Worm (Caenorhabditis elegans) whole organism, L3 larva: Measurements from ENCODE around the gene F35H12.1.
A peak's percentile ranks its signal among the peaks of the same experiment; 100 is the strongest.

Experiments
- R02D3.7 ChIP-seq: fragments of 150-350 bp; optimal IDR thresholded peaks from 2 replicates; lab custom pipeline; 2014; ENCODE audit warnings: missing biosample characterization, missing genetic modification characterization
- ceh-16 ChIP-seq: sonication (generic microtip); optimal IDR thresholded peaks from 2 replicates; lab custom pipeline; 2017; ENCODE audit warnings: missing biosample characterization, missing genetic modification characterization
- ceh-28 ChIP-seq: fragments of 150-350 bp; optimal IDR thresholded peaks from 2 replicates; lab custom pipeline; 2014; ENCODE audit warnings: missing biosample characterization, missing genetic modification reagents, missing genetic modification characterization
- ceh-9 ChIP-seq: sonication (generic microtip); optimal IDR thresholded peaks from 2 replicates; lab custom pipeline; 2018; ENCODE audit warnings: missing biosample characterization, missing genetic modification characterization
- daf-12 ChIP-seq: fragments of 150-350 bp; optimal IDR thresholded peaks from 2 replicates; lab custom pipeline; 2014; ENCODE audit warnings: missing biosample characterization, missing genetic modification reagents, missing genetic modification characterization
- egl-27 ChIP-seq: sonication (generic microtip); optimal IDR thresholded peaks from 4 replicates; lab custom pipeline; 2017; ENCODE audit warnings: missing biosample characterization, missing genetic modification reagents, missing genetic modification characterization
- egl-5 ChIP-seq: fragments of 150-350 bp; optimal IDR thresholded peaks from 2 replicates; lab custom pipeline; 2017; ENCODE audit warnings: missing biosample characterization, missing genetic modification reagents, missing genetic modification characterization, inconsistent platforms
- elt-1 ChIP-seq: fragments of 150-350 bp; optimal IDR thresholded peaks from 2 replicates; lab custom pipeline; 2014; ENCODE audit warnings: missing biosample characterization, missing genetic modification characterization
- elt-2 ChIP-seq: sonication (generic microtip); optimal IDR thresholded peaks from 2 replicates; lab custom pipeline; 2016; ENCODE audit warnings: missing genetic modification reagents, mild to moderate bottlenecking, missing genetic modification characterization, missing compliant biosample characterization
- elt-3 ChIP-seq, 3 experiments: fragments of 150-350 bp in 1 of 3; sonication (generic microtip) in 2 of 3; optimal IDR thresholded peaks; 2 replicates in 2 of 3; 4 replicates in 1 of 3; lab custom pipeline; 2014 to 2017; ENCODE audit warnings: missing biosample characterization in 3 of 3, missing genetic modification characterization in 3 of 3
- eor-1 ChIP-seq, 2 experiments: fragments of 150-350 bp; optimal IDR thresholded peaks; 2 replicates each; lab custom pipeline; 2014 to 2018; ENCODE audit warnings: missing biosample characterization in 2 of 2, missing genetic modification characterization in 2 of 2
- fkh-2 ChIP-seq: fragments of 150-350 bp; optimal IDR thresholded peaks from 2 replicates; lab custom pipeline; 2014; ENCODE audit warnings: missing biosample characterization, missing genetic modification reagents, missing genetic modification characterization
- fos-1 ChIP-seq: fragments of 150-350 bp; optimal IDR thresholded peaks from 2 replicates; lab custom pipeline; 2014; ENCODE audit warnings: missing biosample characterization, missing genetic modification characterization
- hmg-11 ChIP-seq: sonication (generic microtip); optimal IDR thresholded peaks from 2 replicates; lab custom pipeline; 2016; ENCODE audit warnings: missing genetic modification characterization, missing compliant biosample characterization
- jun-1 ChIP-seq: fragments of 150-350 bp; optimal IDR thresholded peaks from 2 replicates; lab custom pipeline; 2014; ENCODE audit warnings: missing biosample characterization, missing genetic modification reagents, missing genetic modification characterization
- lin-15B ChIP-seq: fragments of 150-350 bp; optimal IDR thresholded peaks from 2 replicates; lab custom pipeline; 2014; ENCODE audit warnings: missing biosample characterization, missing genetic modification characterization
- lin-39 ChIP-seq: fragments of 150-350 bp; optimal IDR thresholded peaks from 2 replicates; lab custom pipeline; 2018; ENCODE audit warnings: missing biosample characterization, missing genetic modification reagents, missing genetic modification characterization
- mdl-1 ChIP-seq: fragments of 150-350 bp; optimal IDR thresholded peaks from 2 replicates; lab custom pipeline; 2014; ENCODE audit warnings: missing biosample characterization, missing genetic modification characterization
- mml-1 ChIP-seq: fragments of 150-350 bp; sonication (generic microtip); optimal IDR thresholded peaks from 3 replicates; lab custom pipeline; 2014; ENCODE audit warnings: missing biosample characterization, missing genetic modification characterization
- nfya-1 ChIP-seq: sonication (generic microtip); optimal IDR thresholded peaks from 2 replicates; lab custom pipeline; 2017; ENCODE audit warnings: missing genetic modification characterization, mild to moderate bottlenecking, missing compliant biosample characterization, antibody characterized with exemption, moderate library complexity; ENCODE audit not compliant: insufficient read depth
- nhr-23 ChIP-seq: fragments of 150-350 bp; optimal IDR thresholded peaks from 2 replicates; lab custom pipeline; 2014; ENCODE audit warnings: missing biosample characterization, missing genetic modification reagents, missing genetic modification characterization
- nhr-237 ChIP-seq: fragments of 150-350 bp; optimal IDR thresholded peaks from 2 replicates; lab custom pipeline; 2014; ENCODE audit warnings: missing biosample characterization, missing genetic modification characterization
- nhr-25 ChIP-seq: sonication (generic microtip); optimal IDR thresholded peaks from 2 replicates; lab custom pipeline; 2017; ENCODE audit warnings: missing biosample characterization, missing genetic modification characterization
- nhr-28 ChIP-seq: fragments of 150-350 bp; optimal IDR thresholded peaks from 2 replicates; lab custom pipeline; 2014; ENCODE audit warnings: missing biosample characterization, missing genetic modification characterization
- nhr-67 ChIP-seq: fragments of 150-350 bp; optimal IDR thresholded peaks from 2 replicates; lab custom pipeline; 2014; ENCODE audit warnings: missing biosample characterization, missing genetic modification characterization
- nhr-76 ChIP-seq: fragments of 150-350 bp; sonication (generic microtip); optimal IDR thresholded peaks from 5 replicates; lab custom pipeline; 2014; ENCODE audit warnings: missing biosample characterization, missing genetic modification characterization
- pha-4 ChIP-seq: fragments of 150-350 bp; optimal IDR thresholded peaks from 2 replicates; lab custom pipeline; 2014; ENCODE audit warnings: missing biosample characterization, missing genetic modification reagents, missing genetic modification characterization
- pqm-1 ChIP-seq: fragments of 150-350 bp; optimal IDR thresholded peaks from 2 replicates; lab custom pipeline; 2017; ENCODE audit warnings: missing biosample characterization, missing genetic modification characterization, inconsistent platforms
- sea-2 ChIP-seq: fragments of 150-350 bp; sonication (generic microtip); optimal IDR thresholded peaks from 4 replicates; lab custom pipeline; 2014; ENCODE audit warnings: missing biosample characterization, missing genetic modification reagents, missing genetic modification characterization
- skn-1 ChIP-seq: fragments of 150-350 bp; optimal IDR thresholded peaks from 2 replicates; lab custom pipeline; 2014; ENCODE audit warnings: missing biosample characterization, missing genetic modification characterization
- snpc-4 ChIP-seq: fragments of 150-350 bp; optimal IDR thresholded peaks from 2 replicates; lab custom pipeline; 2014; ENCODE audit warnings: missing biosample characterization, missing genetic modification characterization
- tbx-2 ChIP-seq: sonication (generic microtip); optimal IDR thresholded peaks from 2 replicates; lab custom pipeline; 2016; ENCODE audit warnings: mild to moderate bottlenecking, missing genetic modification characterization, missing compliant biosample characterization
- ztf-11 ChIP-seq: fragments of 150-350 bp; optimal IDR thresholded peaks from 2 replicates; lab custom pipeline; 2014; ENCODE audit warnings: missing biosample characterization, missing genetic modification characterization
- ztf-4 ChIP-seq: fragments of 150-350 bp; optimal IDR thresholded peaks from 2 replicates; lab custom pipeline; 2014; ENCODE audit warnings: missing biosample characterization, missing genetic modification characterization

F35H12.1 gene

DNA sequence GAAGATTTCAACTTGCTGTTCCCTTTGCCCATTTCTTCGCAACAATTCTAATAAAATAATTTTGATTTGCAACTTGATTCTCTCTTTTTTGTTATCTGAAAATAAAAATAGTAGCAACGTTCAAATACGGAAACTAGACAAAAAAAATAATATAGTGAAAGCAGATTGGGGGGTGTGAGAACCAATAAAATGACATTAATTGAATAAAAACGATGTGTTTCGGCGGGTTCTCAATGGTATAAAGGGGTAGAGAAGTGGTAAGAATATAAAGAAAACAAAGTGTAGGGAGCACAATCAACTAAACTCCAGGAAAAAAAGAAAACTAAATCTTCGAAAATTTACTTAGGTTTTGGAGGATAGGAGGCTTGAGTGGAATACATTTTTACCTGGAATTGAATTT is 29.6 kb downstream of the F35H12.1 start, which contains the start of gene ncs-1:
ncs-1 (minus strand) TSS at position 101 of the 400 bp plus-strand sequence.
- no peak for TF ChIP-seq pqm-1 (tag; lab: Kevin White, UChicago)

DNA sequence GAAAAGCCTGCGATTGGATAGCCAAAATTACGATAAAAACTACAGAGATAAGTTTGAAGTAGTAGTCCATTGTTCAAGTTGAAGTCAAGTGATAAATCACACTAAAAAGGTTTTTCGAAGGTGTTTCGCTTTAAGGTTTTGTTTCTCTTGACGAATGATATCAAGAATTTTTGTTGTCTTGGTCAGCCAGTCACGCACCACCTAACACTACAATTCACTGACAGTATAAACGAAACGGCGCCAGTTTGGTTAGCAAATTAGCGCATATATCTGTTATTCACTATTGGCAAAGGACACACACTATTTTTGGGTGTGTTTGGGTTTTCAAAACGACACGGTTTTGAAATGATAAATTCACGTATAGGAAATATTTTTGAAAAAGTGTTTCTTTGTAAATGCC is 36.5 kb downstream of the F35H12.1 start, which contains the start of gene C44C1.6:
C44C1.6 (minus strand) TSS at position 199 of the 400 bp plus-strand sequence.
- TF ChIP-seq ztf-4 (tag; lab: Kevin White, UChicago), result no peak
- TF ChIP-seq, all 47 proteins: peak for 0

DNA sequence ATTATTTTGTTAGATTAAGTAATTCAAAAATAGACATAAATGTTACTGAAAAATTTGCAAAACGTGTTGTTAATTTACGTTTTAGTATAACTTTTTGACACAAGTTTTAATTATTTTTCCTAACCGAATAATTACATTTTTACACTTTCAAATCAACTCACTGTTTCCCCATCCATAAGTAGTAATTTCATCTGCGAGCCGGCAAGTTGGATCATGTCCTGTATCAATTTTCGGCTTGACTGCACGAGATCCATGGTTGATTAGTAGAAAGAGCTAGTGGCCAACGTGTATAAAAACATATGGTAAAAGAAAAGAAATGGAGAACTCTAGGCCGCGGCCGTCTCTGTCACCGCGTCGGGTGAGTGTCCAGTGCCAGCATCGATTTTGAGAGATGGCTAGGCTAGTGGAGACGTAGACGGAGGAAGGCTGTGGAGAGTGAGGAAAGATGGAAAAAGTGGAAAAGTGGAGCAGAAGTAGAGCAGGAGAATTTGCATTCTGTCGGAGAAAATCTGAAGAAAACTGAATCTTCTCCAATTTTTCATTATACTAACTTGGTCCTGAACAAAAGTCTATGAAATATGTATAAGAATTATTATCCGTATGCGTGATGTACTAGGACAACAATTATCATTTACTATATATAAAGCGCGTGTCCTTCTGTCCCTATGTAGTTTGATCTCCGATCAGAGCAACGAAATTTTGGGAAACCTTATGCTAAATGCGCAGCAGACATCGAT is 41.1 kb downstream of the F35H12.1 start, which contains the start of gene vps-45:
vps-45 (minus strand) TSS at position 350 of the 737 bp plus-strand sequence.
- no peak for TF ChIP-seq nhr-67 (tag; lab: Kevin White, UChicago)
- peak; percentile 43 for TF ChIP-seq skn-1 (tag; lab: Kevin White, UChicago)
- no peak for TF ChIP-seq nhr-28 (tag; lab: Kevin White, UChicago)
- TF ChIP-seq hmg-11 (tag; lab: Kevin White, UChicago), result peak; percentile 81
- no peak for TF ChIP-seq elt-1 (tag; lab: Kevin White, UChicago)
- no peak for TF ChIP-seq elt-3 (tag; optimal IDR thresholded peaks at IDR 0.05; lab: Kevin White, UChicago)
- TF ChIP-seq lin-39 (tag; lab: Kevin White, UChicago), result peak; percentile 23
- no peak for TF ChIP-seq nhr-237 (tag; lab: Kevin White, UChicago)
- TF ChIP-seq daf-12, result no peak
- no peak for TF ChIP-seq ceh-9
- TF ChIP-seq nhr-76 (tag; lab: Kevin White, UChicago), result no peak
- peak; percentile 53 for TF ChIP-seq pha-4 (tag; lab: Kevin White, UChicago)
- TF ChIP-seq R02D3.7 (tag; lab: Kevin White, UChicago), result no peak
- peak; percentile 39 for TF ChIP-seq ceh-28
- no peak for TF ChIP-seq sea-2 (GFP tag; lab: Kevin White, UChicago)
- TF ChIP-seq tbx-2 (tag; lab: Kevin White, UChicago), result no peak
- TF ChIP-seq jun-1, result no peak
- peak; percentile 7 for TF ChIP-seq pqm-1 (tag; lab: Kevin White, UChicago)
- no peak for TF ChIP-seq ceh-16 (tag; lab: Kevin White, UChicago)
- no peak for TF ChIP-seq mml-1 (tag; lab: Kevin White, UChicago)
- no peak for TF ChIP-seq mdl-1 (tag; lab: Kevin White, UChicago)
- no peak for TF ChIP-seq ztf-11 (tag; lab: Kevin White, UChicago)
- peak; percentile 34 for TF ChIP-seq elt-2 (tag; lab: Kevin White, UChicago)
- TF ChIP-seq ztf-4 (tag; lab: Kevin White, UChicago), result no peak
- peak; percentile 78 for TF ChIP-seq nfya-1 (tag; lab: Kevin White, UChicago)
- TF ChIP-seq snpc-4, result peak; percentile 61
- peak; percentile 9 for TF ChIP-seq nhr-23
- no peak for TF ChIP-seq nhr-25 (tag; lab: Kevin White, UChicago)
- TF ChIP-seq eor-1 (tag; optimal IDR thresholded peaks at IDR 0.05; lab: Kevin White, UChicago), result no peak
- TF ChIP-seq egl-5, result no peak
- no peak for TF ChIP-seq fos-1 (tag; lab: Kevin White, UChicago)
- no peak for TF ChIP-seq egl-27 (tag; lab: Kevin White, UChicago)
- TF ChIP-seq fkh-2 (tag; lab: Kevin White, UChicago), result no peak
- peak; percentile 32 for TF ChIP-seq lin-15B (tag; lab: Kevin White, UChicago)

DNA sequence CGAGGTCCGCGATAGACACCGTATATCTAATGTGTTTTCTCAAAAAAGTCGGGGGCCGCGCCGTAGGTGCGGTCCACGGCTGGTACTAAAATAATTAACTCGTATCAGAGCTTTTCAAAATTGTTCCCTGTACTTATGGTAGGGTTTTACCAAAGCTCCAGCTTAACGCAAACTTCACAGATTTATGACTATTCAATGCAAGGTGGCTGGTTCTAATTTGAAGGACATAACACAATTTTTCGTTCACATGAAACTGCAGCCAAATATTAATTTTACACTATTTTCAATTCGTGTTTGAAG is 41.6 kb downstream of the F35H12.1 start:
- TF ChIP-seq ceh-16 (tag; lab: Kevin White, UChicago) (no peak), nhr-23 (no peak), lin-39 (tag; lab: Kevin White, UChicago) (no peak), elt-1 (tag; lab: Kevin White, UChicago) (no peak), nhr-25 (tag; lab: Kevin White, UChicago) (no peak)
